Worm (Caenorhabditis elegans) whole organism, L4 larva: Measurements from ENCODE around the gene tig-3.

Source experiments
- T26A8.4 ChIP-seq: fragments of 200-800 bp; sonication (Bioruptor generic); IDR thresholded peaks from 2 replicates; pipeline ENCODE4 v1.3.6; 2022; ENCODE audit warnings: missing genetic modification characterization, missing compliant biosample characterization
- aly-2 ChIP-seq: sonication (generic microtip); optimal IDR thresholded peaks from 2 replicates; lab custom pipeline; 2018; ENCODE audit warnings: missing biosample characterization, missing genetic modification characterization
- egl-27 ChIP-seq: sonication (generic microtip); optimal IDR thresholded peaks from 3 replicates; lab custom pipeline; 2017; ENCODE audit warnings: missing biosample characterization, missing genetic modification reagents, missing genetic modification characterization
- lin-39 ChIP-seq: fragments of 150-350 bp; optimal IDR thresholded peaks from 2 replicates; lab custom pipeline; 2014; ENCODE audit warnings: missing biosample characterization, missing genetic modification reagents, missing genetic modification characterization
- nhr-11 ChIP-seq: fragments of 150-350 bp; optimal IDR thresholded peaks from 2 replicates; lab custom pipeline; 2014; ENCODE audit warnings: missing biosample characterization, missing genetic modification characterization
- nhr-237 ChIP-seq: sonication (generic microtip); optimal IDR thresholded peaks from 2 replicates; lab custom pipeline; 2017; ENCODE audit warnings: missing biosample characterization, missing genetic modification characterization
- snpc-4 ChIP-seq: fragments of 150-350 bp; optimal IDR thresholded peaks from 2 replicates; lab custom pipeline; 2014; ENCODE audit warnings: missing biosample characterization, missing genetic modification characterization
- unc-39 ChIP-seq: sonication (generic microtip); optimal IDR thresholded peaks from 2 replicates; lab custom pipeline; 2017; ENCODE audit warnings: missing biosample characterization, missing genetic modification characterization

DNA sequence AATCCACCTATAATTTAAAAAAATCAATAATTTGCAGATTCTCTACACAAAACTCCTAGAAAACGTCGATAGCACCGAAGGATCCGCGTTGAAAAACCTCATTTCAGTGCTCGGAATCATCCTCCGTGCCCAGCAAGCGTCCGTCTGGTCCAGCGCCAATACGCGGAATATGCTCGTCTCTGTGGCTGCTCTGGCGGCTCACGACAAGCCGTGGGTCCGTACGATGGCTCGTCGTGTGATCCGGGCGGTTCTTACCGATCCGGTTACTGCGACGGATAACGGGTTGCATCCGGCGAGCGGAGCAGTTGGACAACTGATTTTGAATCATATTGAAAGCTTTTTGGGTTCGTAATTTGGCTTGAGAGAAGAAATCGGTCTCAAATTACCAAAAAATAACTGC, 16.0 kb downstream of the tig-3 start:
- TF ChIP-seq T26A8.4 (GFP tag; lab: Robert Waterston, UW) (no peak), nhr-237 (tag; lab: Kevin White, UChicago) (no peak), nhr-11 (tag; lab: Kevin White, UChicago) (no peak), lin-39 (tag; lab: Kevin White, UChicago) (no peak), aly-2 (tag; lab: Kevin White, UChicago) (no peak), egl-27 (tag; lab: Kevin White, UChicago) (no peak), unc-39 (no peak), snpc-4 (tag; lab: Kevin White, UChicago) (no peak)
